Worm (Caenorhabditis elegans) whole organism, L1 larva: ENCODE results near the gene tag-342.

ENCODE experiments used
- C16A3.4 ChIP-seq: fragments of 150-350 bp; optimal IDR thresholded peaks from 2 replicates; lab custom pipeline; 2014; ENCODE audit warnings: missing biosample characterization, missing genetic modification characterization
- C34B4.2 ChIP-seq: sonication (generic microtip); optimal IDR thresholded peaks from 2 replicates; lab custom pipeline; 2017; ENCODE audit warnings: mild to moderate bottlenecking, missing genetic modification characterization, missing compliant biosample characterization
- F16B12.6 ChIP-seq: fragments of 150-350 bp; optimal IDR thresholded peaks from 2 replicates; lab custom pipeline; 2014; ENCODE audit warnings: missing biosample characterization, missing genetic modification characterization
- Y116A8C.19 ChIP-seq: sonication (generic microtip); optimal IDR thresholded peaks from 2 replicates; lab custom pipeline; 2016; ENCODE audit warnings: missing compliant biosample characterization, missing genetic modification characterization, borderline replicate concordance
- alr-1 ChIP-seq: fragments of 200-800 bp; sonication (Bioruptor generic); optimal IDR thresholded peaks from 2 replicates; lab custom pipeline; 2018; ENCODE audit warnings: borderline replicate concordance, mild to moderate bottlenecking, missing genetic modification characterization, missing compliant biosample characterization
- aly-2 ChIP-seq: fragments of 150-350 bp; optimal IDR thresholded peaks from 2 replicates; lab custom pipeline; 2014; ENCODE audit warnings: missing biosample characterization, missing genetic modification characterization
- ama-1 ChIP-seq: fragments of 150-350 bp; optimal IDR thresholded peaks from 2 replicates; lab custom pipeline; 2014
- ceh-8 ChIP-seq: fragments of 200-800 bp; sonication (Bioruptor generic); optimal IDR thresholded peaks from 2 replicates; lab custom pipeline; 2018; ENCODE audit warnings: mild to moderate bottlenecking, missing genetic modification characterization, moderate library complexity, missing compliant biosample characterization
- ceh-82 ChIP-seq, 3 experiments: fragments of 150-350 bp in 1 of 3; sonication (generic microtip) in 2 of 3; optimal IDR thresholded peaks; 2 replicates each; lab custom pipeline; 2014 to 2017; ENCODE audit warnings: missing biosample characterization in 3 of 3, missing genetic modification characterization in 3 of 3
- ceh-88 ChIP-seq: fragments of 200-800 bp; sonication (Bioruptor generic); IDR thresholded peaks from 2 replicates; pipeline ENCODE4 v1.3.6; 2022; ENCODE audit warnings: missing genetic modification characterization, missing compliant biosample characterization
- dpl-1 ChIP-seq, 3 experiments: fragments of 150-350 bp in 2 of 3; sonication (generic microtip) in 1 of 3; optimal IDR thresholded peaks; 2 replicates each; lab custom pipeline; 2014 to 2017; ENCODE audit warnings: missing biosample characterization in 3 of 3, missing genetic modification characterization in 3 of 3, missing genetic modification reagents in 3 of 3
- egl-27 ChIP-seq, 2 experiments: fragments of 150-350 bp in 1 of 2; sonication (generic microtip); optimal IDR thresholded peaks; 3 replicates each; lab custom pipeline; 2017 to 2018; ENCODE audit warnings: missing biosample characterization in 2 of 2, missing genetic modification characterization in 2 of 2, missing genetic modification reagents in 2 of 2
- elt-2 ChIP-seq: sonication (generic microtip); optimal IDR thresholded peaks from 2 replicates; lab custom pipeline; 2016; ENCODE audit warnings: missing genetic modification characterization, mild to moderate bottlenecking, inconsistent platforms, missing compliant biosample characterization, missing genetic modification reagents
- elt-3 ChIP-seq, 6 experiments: fragments of 150-350 bp in 1 of 6; sonication (generic microtip); optimal IDR thresholded peaks; 2 replicates each; lab custom pipeline; 2017 to 2018; ENCODE audit warnings: missing biosample characterization in 6 of 6, missing genetic modification characterization in 6 of 6, inconsistent platforms in 1 of 6
- fkh-10 ChIP-seq: sonication (generic microtip); optimal IDR thresholded peaks from 2 replicates; lab custom pipeline; 2017; ENCODE audit warnings: missing biosample characterization, missing genetic modification reagents, missing genetic modification characterization
- fkh-8 ChIP-seq: sonication (generic microtip); optimal IDR thresholded peaks from 2 replicates; lab custom pipeline; 2016; ENCODE audit warnings: mild to moderate bottlenecking, missing genetic modification characterization, missing compliant biosample characterization
- fos-1 ChIP-seq: fragments of 150-350 bp; optimal IDR thresholded peaks from 2 replicates; lab custom pipeline; 2014; ENCODE audit warnings: missing biosample characterization, missing genetic modification characterization
- grh-1 ChIP-seq: fragments of 200-800 bp; sonication (Bioruptor generic); IDR thresholded peaks from 2 replicates; pipeline ENCODE4 v1.3.6; 2022; ENCODE audit warnings: missing genetic modification reagents, missing genetic modification characterization, missing compliant biosample characterization
- hlh-17 ChIP-seq: fragments of 200-800 bp; sonication (Bioruptor generic); optimal IDR thresholded peaks from 2 replicates; lab custom pipeline; 2018; ENCODE audit warnings: missing genetic modification characterization, mild to moderate bottlenecking, missing compliant biosample characterization, moderate library complexity, borderline replicate concordance
- hlh-4 ChIP-seq: sonication (generic microtip); optimal IDR thresholded peaks from 2 replicates; lab custom pipeline; 2016; ENCODE audit warnings: mild to moderate bottlenecking, missing genetic modification characterization, missing compliant biosample characterization
- hpl-2 ChIP-seq: fragments of 150-350 bp; optimal IDR thresholded peaks from 2 replicates; lab custom pipeline; 2014; ENCODE audit warnings: missing biosample characterization, missing genetic modification reagents, missing genetic modification characterization
- isw-1 ChIP-seq: fragments of 200-800 bp; sonication (Bioruptor generic); IDR thresholded peaks from 2 replicates; pipeline ENCODE4 v1.3.6; 2022; ENCODE audit warnings: missing genetic modification characterization, missing compliant biosample characterization
- lin-13 ChIP-seq: fragments of 150-350 bp; optimal IDR thresholded peaks from 2 replicates; lab custom pipeline; 2014; ENCODE audit warnings: missing biosample characterization, missing genetic modification reagents, missing genetic modification characterization
- lin-14 ChIP-seq: fragments of 200-800 bp; sonication (Bioruptor generic); optimal IDR thresholded peaks from 2 replicates; lab custom pipeline; 2018; ENCODE audit warnings: mild to moderate bottlenecking, missing genetic modification characterization, moderate library complexity, missing compliant biosample characterization
- lin-15B ChIP-seq: fragments of 150-350 bp; sonication (generic microtip); optimal IDR thresholded peaks from 3 replicates; lab custom pipeline; 2014; ENCODE audit warnings: missing biosample characterization, missing genetic modification characterization
- lin-39 ChIP-seq: fragments of 150-350 bp; optimal IDR thresholded peaks from 2 replicates; lab custom pipeline; 2014; ENCODE audit warnings: missing biosample characterization, missing genetic modification reagents, missing genetic modification characterization
- mab-9 ChIP-seq: fragments of 200-800 bp; sonication (Bioruptor generic); IDR thresholded peaks from 2 replicates; pipeline ENCODE4 v1.3.6; 2022; ENCODE audit warnings: missing genetic modification reagents, missing genetic modification characterization, missing compliant biosample characterization
- nhr-237 ChIP-seq: fragments of 150-350 bp; optimal IDR thresholded peaks from 2 replicates; lab custom pipeline; 2014; ENCODE audit warnings: missing biosample characterization, missing genetic modification characterization
- nhr-28 ChIP-seq: fragments of 150-350 bp; optimal IDR thresholded peaks from 2 replicates; lab custom pipeline; 2014; ENCODE audit warnings: missing biosample characterization, missing genetic modification characterization
- nhr-71 ChIP-seq: sonication (generic microtip); optimal IDR thresholded peaks from 2 replicates; lab custom pipeline; 2016; ENCODE audit warnings: mild to moderate bottlenecking, missing genetic modification characterization, moderate library complexity, missing compliant biosample characterization
- nhr-90 ChIP-seq: sonication (generic microtip); optimal IDR thresholded peaks from 2 replicates; lab custom pipeline; 2016; ENCODE audit warnings: mild to moderate bottlenecking, missing genetic modification characterization, missing compliant biosample characterization; ENCODE audit not compliant: poor library complexity
- pag-3 ChIP-seq: sonication (generic microtip); optimal IDR thresholded peaks from 2 replicates; lab custom pipeline; 2017; ENCODE audit warnings: missing genetic modification characterization, mild to moderate bottlenecking, missing compliant biosample characterization, antibody characterized with exemption, borderline replicate concordance; ENCODE audit not compliant: insufficient read depth
- pax-3 ChIP-seq: fragments of 200-800 bp; sonication (Bioruptor generic); optimal IDR thresholded peaks from 2 replicates; lab custom pipeline; 2018; ENCODE audit warnings: mild to moderate bottlenecking, missing genetic modification characterization, moderate library complexity, missing compliant biosample characterization
- pqm-1 ChIP-seq: sonication (generic microtip); optimal IDR thresholded peaks from 3 replicates; lab custom pipeline; 2017; ENCODE audit warnings: missing biosample characterization, missing genetic modification characterization
- skn-1 ChIP-seq: fragments of 150-350 bp; optimal IDR thresholded peaks from 2 replicates; lab custom pipeline; 2014; ENCODE audit warnings: missing biosample characterization, missing genetic modification characterization
- snu-23 ChIP-seq: sonication (generic microtip); optimal IDR thresholded peaks from 2 replicates; lab custom pipeline; 2016; ENCODE audit warnings: missing genetic modification characterization, missing compliant biosample characterization
- sox-4 ChIP-seq: sonication (generic microtip); optimal IDR thresholded peaks from 2 replicates; lab custom pipeline; 2016; ENCODE audit warnings: missing genetic modification characterization, missing compliant biosample characterization
- tlp-1 ChIP-seq: fragments of 150-350 bp; optimal IDR thresholded peaks from 2 replicates; lab custom pipeline; 2014; ENCODE audit warnings: missing biosample characterization, missing genetic modification characterization
- unc-130 ChIP-seq: fragments of 150-350 bp; optimal IDR thresholded peaks from 2 replicates; lab custom pipeline; 2017; ENCODE audit warnings: missing biosample characterization, missing genetic modification characterization, inconsistent platforms
- unc-30 ChIP-seq: sonication (generic microtip); optimal IDR thresholded peaks from 2 replicates; lab custom pipeline; 2017; ENCODE audit warnings: missing biosample characterization, missing genetic modification characterization
- unc-62 ChIP-seq: fragments of 150-350 bp; optimal IDR thresholded peaks from 2 replicates; lab custom pipeline; 2014; ENCODE audit warnings: missing biosample characterization, missing genetic modification reagents, missing genetic modification characterization
- unc-86 ChIP-seq: sonication (generic microtip); optimal IDR thresholded peaks from 2 replicates; lab custom pipeline; 2016; ENCODE audit warnings: missing genetic modification characterization, missing compliant biosample characterization
- unc-98 ChIP-seq: fragments of 200-800 bp; sonication (Bioruptor generic); IDR thresholded peaks from 2 replicates; pipeline ENCODE4 v1.3.6; 2022; ENCODE audit warnings: missing genetic modification characterization, missing compliant biosample characterization
- xbp-1 ChIP-seq: sonication (generic microtip); optimal IDR thresholded peaks from 2 replicates; lab custom pipeline; 2016; ENCODE audit warnings: missing genetic modification characterization, missing compliant biosample characterization

Gene tag-342

ce11 chrIII:9439399-9439798 is 28.6 kb upstream of the tag-342 start, which contains the start of gene F54C8.1:
F54C8.1 (plus strand) TSS chrIII:9439699.
- no peak for TF ChIP-seq unc-130
- no peak for TF ChIP-seq aly-2 (tag; lab: Kevin White, UChicago)
- TF ChIP-seq alr-1 (tag; lab: Kevin White, UChicago) = no peak
- no peak for TF ChIP-seq unc-86 (tag; lab: Kevin White, UChicago)
- TF ChIP-seq C16A3.4 (tag; lab: Kevin White, UChicago) = no peak
- no peak for TF ChIP-seq ceh-88 (GFP tag; lab: Robert Waterston, UW)
- TF ChIP-seq unc-62 (GFP tag; lab: Kevin White, UChicago) = no peak
- no peak for TF ChIP-seq nhr-90 (tag; lab: Kevin White, UChicago)
- TF ChIP-seq hlh-4 (tag; lab: Kevin White, UChicago) = no peak
- TF ChIP-seq pax-3 (tag; lab: Kevin White, UChicago) = no peak
- no peak for TF ChIP-seq elt-2 (tag; lab: Kevin White, UChicago)
- no peak for TF ChIP-seq unc-98
- TF ChIP-seq egl-27 (tag; optimal IDR thresholded peaks at IDR 0.05; lab: Kevin White, UChicago) = no peak
- TF ChIP-seq C34B4.2 (tag; lab: Kevin White, UChicago) = no peak
- no peak for TF ChIP-seq fkh-10 (GFP tag; lab: Kevin White, UChicago)
- no peak for TF ChIP-seq lin-39

DNA sequence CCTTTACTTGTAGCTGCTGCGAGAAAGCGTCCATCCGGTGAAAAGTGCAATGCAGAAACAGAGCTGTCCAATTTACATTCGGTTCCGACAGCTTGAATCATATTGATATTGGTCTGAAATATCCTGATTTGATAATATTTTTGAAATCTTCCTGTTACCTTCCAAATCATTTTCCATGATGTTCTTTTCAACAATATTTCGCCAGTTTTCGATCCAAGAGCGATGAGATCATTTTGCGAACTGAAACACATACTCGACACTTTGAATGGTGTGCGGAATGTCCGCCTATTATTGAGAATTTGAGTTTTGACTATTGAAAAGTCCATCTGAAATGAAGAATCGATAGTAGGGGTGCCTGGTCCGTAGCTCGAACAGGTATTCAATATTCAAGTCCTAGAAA is 26.8 kb upstream of the tag-342 start, which contains the start of gene emb-30:
TSS of gene emb-30 (minus strand) at position 328 of the 400 bp plus-strand sequence.
- TF ChIP-seq ama-1 (peak; percentile 52), aly-2 (tag; lab: Kevin White, UChicago) (no peak), lin-13 (GFP tag; lab: Kevin White, UChicago) (no peak), sox-4 (no peak), nhr-90 (tag; lab: Kevin White, UChicago) (peak; percentile 7), fos-1 (no peak), lin-15B (no peak), xbp-1 (tag; lab: Kevin White, UChicago) (no peak)

DNA sequence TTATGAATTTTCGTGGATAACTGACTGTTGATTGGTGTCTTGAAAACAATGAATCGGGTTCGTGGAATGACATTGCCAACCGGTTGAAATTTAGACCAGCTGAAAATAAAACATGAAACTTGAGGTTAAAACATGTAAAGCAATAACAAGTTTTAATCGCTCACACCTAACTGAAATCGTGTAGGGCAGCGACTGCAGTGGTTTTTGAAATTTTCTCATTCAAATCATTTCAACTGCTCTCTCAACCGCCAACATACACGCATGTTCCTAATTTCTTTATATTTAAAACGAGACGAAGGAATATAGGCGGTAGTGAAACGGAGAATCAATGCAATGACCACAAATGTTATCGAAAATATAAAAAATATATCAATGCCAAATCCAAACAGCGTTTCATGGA is 25.1 kb upstream of the tag-342 start:
- peak; percentile 36 for TF ChIP-seq ama-1
- no peak for TF ChIP-seq Y116A8C.19 (tag; lab: Kevin White, UChicago)
- TF ChIP-seq, all 84 proteins: peak for 1

DNA sequence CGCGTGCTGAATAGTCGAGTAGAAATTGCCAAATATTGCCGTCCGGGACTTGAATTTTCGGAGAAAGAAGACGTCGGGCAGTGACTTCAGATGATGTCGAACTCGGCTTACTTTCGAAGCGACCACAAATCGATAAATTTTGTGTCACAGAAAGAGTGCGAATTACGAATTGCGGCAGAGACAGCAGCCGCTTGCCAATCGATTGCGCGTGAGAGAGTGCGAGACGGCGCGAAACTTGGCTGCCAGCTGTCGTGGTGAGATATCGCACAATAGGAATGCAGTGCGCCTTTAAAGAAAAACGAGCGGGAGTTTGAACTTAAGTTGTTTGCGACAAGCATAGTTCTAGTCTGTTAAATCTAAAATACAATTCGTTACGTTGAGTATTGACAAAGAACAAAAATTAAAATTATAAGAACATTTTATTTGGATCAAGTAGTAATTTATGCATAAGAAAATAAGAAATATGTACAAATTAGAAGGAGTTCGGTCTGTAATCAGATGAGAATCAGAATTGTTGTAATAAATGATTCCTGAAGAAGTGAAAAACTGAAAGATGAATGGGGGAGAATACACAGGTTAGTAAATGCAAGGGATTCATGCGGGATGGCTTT is 24.4 kb upstream of the tag-342 start, which contains the start of gene pir-2:
TSS of gene pir-2 (minus strand) at position 218 of the 611 bp plus-strand sequence.
- TF ChIP-seq hlh-17 (GFP tag; lab: Kevin White, UChicago) (no peak), C16A3.4 (tag; lab: Kevin White, UChicago) (peak; percentile 84), dpl-1 (GFP tag; optimal IDR thresholded peaks at IDR 0.05; lab: Kevin White, UChicago) (peak; percentile 93 to 94 (median 94)), nhr-71 (tag; lab: Kevin White, UChicago) (peak; percentile 91), fkh-8 (tag; lab: Kevin White, UChicago) (peak; percentile 80), pag-3 (no peak), unc-98 (no peak; the same call in 1 of the 2 replicates), skn-1 (tag; lab: Kevin White, UChicago) (peak; percentile 92), ceh-88 (GFP tag; lab: Robert Waterston, UW) (peak; percentile 64; the same call in 1 of the 2 replicates), elt-3 (tag; optimal IDR thresholded peaks at IDR 0.05; lab: Kevin White, UChicago) (peak in 1 of 6 experiments; percentile 43), lin-39 (peak; percentile 40), unc-30 (tag; lab: Kevin White, UChicago) (no peak), hpl-2 (GFP tag; lab: Kevin White, UChicago) (no peak), nhr-28 (tag; lab: Kevin White, UChicago) (no peak), elt-2 (tag; lab: Kevin White, UChicago) (peak; percentile 11), ceh-82 (tag; optimal IDR thresholded peaks at IDR 0.05; lab: Kevin White, UChicago) (peak; percentile 58 to 91 (median 81)), F16B12.6 (tag; lab: Kevin White, UChicago) (peak; percentile 68), isw-1 (GFP tag; lab: Robert Waterston, UW) (peak; percentile 86), tlp-1 (tag; lab: Kevin White, UChicago) (no peak), lin-14 (GFP tag; lab: Kevin White, UChicago) (peak; percentile 88), mab-9 (GFP tag; lab: Robert Waterston, UW) (0 out of 2 replicates have a peak, but pooled peaks have one; percentile 56), snu-23 (GFP tag; lab: Kevin White, UChicago) (peak; percentile 89), nhr-237 (tag; lab: Kevin White, UChicago) (peak; percentile 41), pqm-1 (tag; lab: Kevin White, UChicago) (no peak), grh-1 (GFP tag; lab: Robert Waterston, UW) (peak; percentile 58), C34B4.2 (tag; lab: Kevin White, UChicago) (no peak), ceh-8 (GFP tag; lab: Kevin White, UChicago) (peak; percentile 19)
